Fruit fly (Drosophila melanogaster) whole organism, prepupa: ENCODE results near the gene Crtc.

Source experiments
- CG10669 ChIP-seq: fragments of 200-800 bp; sonication (Bioruptor generic); optimal IDR thresholded peaks from 3 replicates; lab custom pipeline; 2018; ENCODE audit warnings: missing biosample characterization, mild to moderate bottlenecking, missing genetic modification characterization, moderate library complexity
- CG16779 ChIP-seq: fragments of 200-800 bp; sonication (Bioruptor generic); optimal IDR thresholded peaks from 3 replicates; lab custom pipeline; 2017; ENCODE audit warnings: missing biosample characterization, mild to moderate bottlenecking, missing genetic modification characterization
- CG32006 ChIP-seq: fragments of 200-800 bp; sonication (Bioruptor generic); optimal IDR thresholded peaks from 3 replicates; lab custom pipeline; 2017; ENCODE audit warnings: missing biosample characterization, mild to moderate bottlenecking, missing genetic modification characterization
- CG6854 ChIP-seq: fragments of 200-800 bp; sonication (Bioruptor generic); optimal IDR thresholded peaks from 2 replicates; lab custom pipeline; 2017; ENCODE audit warnings: missing biosample characterization, mild to moderate bottlenecking, missing genetic modification characterization
- CG7368 ChIP-seq: fragments of 200-800 bp; sonication (Bioruptor generic); optimal IDR thresholded peaks from 3 replicates; lab custom pipeline; 2016; ENCODE audit warnings: missing biosample characterization, missing genetic modification characterization
- Eip75B ChIP-seq: fragments of 200-800 bp; sonication (Bioruptor generic); optimal IDR thresholded peaks from 3 replicates; lab custom pipeline; 2016; ENCODE audit warnings: missing biosample characterization, missing genetic modification characterization
- Hr4 ChIP-seq: fragments of 200-800 bp; sonication (Bioruptor generic); optimal IDR thresholded peaks from 3 replicates; lab custom pipeline; 2016; ENCODE audit warnings: missing biosample characterization, missing genetic modification characterization
- OdsH ChIP-seq: fragments of 200-800 bp; sonication (Bioruptor generic); optimal IDR thresholded peaks from 3 replicates; lab custom pipeline; 2016; ENCODE audit warnings: missing biosample characterization, missing genetic modification characterization
- Smox ChIP-seq: fragments of 200-800 bp; sonication (Bioruptor generic); optimal IDR thresholded peaks from 3 replicates; lab custom pipeline; 2016; ENCODE audit warnings: missing biosample characterization, missing genetic modification characterization
- acj6 ChIP-seq: fragments of 200-800 bp; sonication (Bioruptor generic); optimal IDR thresholded peaks from 3 replicates; lab custom pipeline; 2016; ENCODE audit warnings: missing biosample characterization, missing genetic modification characterization
- fd59A ChIP-seq: fragments of 200-800 bp; sonication (Bioruptor generic); optimal IDR thresholded peaks from 2 replicates; lab custom pipeline; 2017; ENCODE audit warnings: missing biosample characterization, mild to moderate bottlenecking, missing genetic modification characterization, missing genetic modification reagents
- vri ChIP-seq: fragments of 200-800 bp; sonication (Bioruptor generic); optimal IDR thresholded peaks from 3 replicates; lab custom pipeline; 2016; ENCODE audit warnings: missing biosample characterization, mild to moderate bottlenecking, missing genetic modification characterization

dm6 chr3L:17663647-17664046, 5.4 kb downstream of the Crtc start:
- TF ChIP-seq Eip75B (no peak), CG10669 (GFP tag; lab: Kevin White, UChicago) (no peak), Hr4 (GFP tag; lab: Kevin White, UChicago) (no peak), acj6 (GFP tag; lab: Kevin White, UChicago) (no peak), CG6854 (GFP tag; lab: Kevin White, UChicago) (no peak), CG32006 (no peak), CG7368 (GFP tag; lab: Kevin White, UChicago) (no peak), vri (GFP tag; lab: Kevin White, UChicago) (no peak), Smox (GFP tag; lab: Kevin White, UChicago) (no peak), CG16779 (tag; lab: Kevin White, UChicago) (no peak), fd59A (no peak), OdsH (GFP tag; lab: Kevin White, UChicago) (no peak)
